Worm (Caenorhabditis elegans): ENCODE data around the gene fbxa-7.

The fbxa-7 gene

ce11 chrIII:2251348-2251747 is at the start of gene fbxa-7:
fbxa-7 (minus strand) TSS chrIII:2251448.
- TF ChIP-seq R02D3.7 (tag; optimal IDR thresholded peaks at IDR 0.05) (no peak), unc-39 (tag; optimal IDR thresholded peaks at IDR 0.05) (no peak), nhr-6 (tag; optimal IDR thresholded peaks at IDR 0.05) (no peak), skn-1 (tag; optimal IDR thresholded peaks at IDR 0.05) (no peak), ztf-1 (GFP tag; conservative IDR thresholded peaks at IDR 0.05) (no peak), lin-11 (tag; optimal IDR thresholded peaks at IDR 0.05) (no peak), lin-13 (GFP tag; optimal IDR thresholded peaks at IDR 0.05) (no peak), nhr-77 (tag; optimal IDR thresholded peaks at IDR 0.05) (no peak), gmeb-1 (tag; optimal IDR thresholded peaks at IDR 0.05) (no peak), mbf-1 (tag; optimal IDR thresholded peaks at IDR 0.05) (no peak), nhr-129 (tag; optimal IDR thresholded peaks at IDR 0.05) (no peak), F13H6.1 (tag; optimal IDR thresholded peaks at IDR 0.05) (no peak), elt-3 (tag; optimal IDR thresholded peaks at IDR 0.05) (no peak), ceh-16 (tag; optimal IDR thresholded peaks at IDR 0.05) (no peak)

- TF ChIP-seq fos-1 (tag; optimal IDR thresholded peaks at IDR 0.05) (peak; percentile 16), sma-3 (GFP tag; optimal IDR thresholded peaks at IDR 0.05) (no peak), sma-9 (GFP tag; optimal IDR thresholded peaks at IDR 0.05) (peak; percentile 12), sma-9 (tag; optimal IDR thresholded peaks at IDR 0.05) (no peak)
These were observed 43.5 kb upstream of the fbxa-7 start for ce11 chrIII:2294736-2295135.

DNA sequence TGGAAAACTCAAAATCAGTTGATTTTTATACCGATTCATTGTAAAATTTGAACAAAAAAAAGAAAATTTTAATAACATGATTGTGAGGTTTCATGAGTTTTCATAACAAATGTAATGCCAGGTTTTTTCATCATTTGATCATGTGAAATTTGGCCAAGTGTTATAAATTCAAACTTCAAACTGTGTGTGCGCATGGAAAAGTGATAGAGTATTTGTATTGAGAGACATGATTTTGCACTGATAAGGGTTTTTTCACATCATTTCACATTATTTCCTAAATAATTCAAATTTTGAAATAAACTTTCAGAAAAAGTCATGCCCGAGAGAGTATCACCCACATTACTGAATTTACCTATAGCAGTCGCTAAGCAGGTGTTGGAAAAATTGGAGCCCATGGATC is 39.9 kb upstream of the fbxa-7 start, which contains the start of gene fbxa-219:
fbxa-219 (plus strand) TSS at position 277 of the 400 bp plus-strand sequence.
- peak; percentile 13 for TF ChIP-seq fos-1 (tag; optimal IDR thresholded peaks at IDR 0.05)
- TF ChIP-seq ama-1 (optimal IDR thresholded peaks at IDR 0.05), result no peak
- no peak for TF ChIP-seq nhr-21 (tag; optimal IDR thresholded peaks at IDR 0.05)
- TF ChIP-seq nhr-10 (tag; optimal IDR thresholded peaks at IDR 0.05), result no peak
- no peak for TF ChIP-seq lsy-2 (tag; optimal IDR thresholded peaks at IDR 0.05)
- TF ChIP-seq unc-55 (GFP tag; optimal IDR thresholded peaks at IDR 0.05), result no peak
- no peak for TF ChIP-seq ztf-1 (GFP tag; conservative IDR thresholded peaks at IDR 0.05)
- TF ChIP-seq sma-3 (GFP tag; optimal IDR thresholded peaks at IDR 0.05), result no peak
- no peak for TF ChIP-seq nhr-12 (tag; optimal IDR thresholded peaks at IDR 0.05)
- no peak for TF ChIP-seq elt-3 (tag; optimal IDR thresholded peaks at IDR 0.05)
- TF ChIP-seq zag-1 (tag; optimal IDR thresholded peaks at IDR 0.05), result no peak
- TF ChIP-seq crh-2 (tag; optimal IDR thresholded peaks at IDR 0.05), result peak; percentile 7
- TF ChIP-seq snpc-4 (tag; optimal IDR thresholded peaks at IDR 0.05), result no peak
- no peak for TF ChIP-seq nhr-6 (tag; optimal IDR thresholded peaks at IDR 0.05)
- no peak for TF ChIP-seq mdl-1 (tag; optimal IDR thresholded peaks at IDR 0.05)
- TF ChIP-seq skn-1 (tag; optimal IDR thresholded peaks at IDR 0.05), result no peak

- TF ChIP-seq mab-5 (tag; optimal IDR thresholded peaks at IDR 0.05), result no peak
- no peak for TF ChIP-seq fos-1 (tag; optimal IDR thresholded peaks at IDR 0.05)
- TF ChIP-seq nhr-25 (tag; optimal IDR thresholded peaks at IDR 0.05), result no peak
- TF ChIP-seq dmd-4 (tag; optimal IDR thresholded peaks at IDR 0.05), result no peak
- TF ChIP-seq nhr-6 (tag; optimal IDR thresholded peaks at IDR 0.05), result no peak
- TF ChIP-seq unc-39 (tag; optimal IDR thresholded peaks at IDR 0.05), result no peak
- no peak for TF ChIP-seq ceh-82 (tag; optimal IDR thresholded peaks at IDR 0.05)
These were observed 37.0 kb upstream of the fbxa-7 start for ce11 chrIII:2288261-2288660.

DNA sequence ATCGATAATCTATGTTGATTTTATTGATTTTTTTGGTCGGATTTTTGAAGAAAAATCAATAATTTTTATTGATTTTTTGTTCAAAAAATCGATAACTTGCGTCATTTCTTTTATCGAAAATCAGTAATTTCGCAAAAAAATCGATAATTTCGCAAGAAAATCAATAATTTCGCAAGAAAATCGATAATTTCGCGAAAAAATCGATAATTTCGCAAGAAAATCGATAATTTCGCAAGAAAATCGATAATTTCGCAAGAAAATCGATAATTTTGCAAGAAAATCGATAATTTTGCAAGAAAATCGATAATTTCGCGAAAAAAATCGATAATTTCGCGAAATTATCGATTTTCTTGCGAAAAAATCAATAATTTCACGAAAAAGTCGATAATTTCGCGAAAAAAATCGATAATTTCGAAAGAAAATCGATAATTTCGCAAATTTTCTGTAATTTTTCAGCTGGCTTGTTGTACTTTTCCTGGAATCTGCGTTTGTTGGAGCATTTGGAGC is 32.1 kb upstream of the fbxa-7 start:
- no peak for TF ChIP-seq gmeb-1 (tag; optimal IDR thresholded peaks at IDR 0.05)
- TF ChIP-seq alr-1 (tag; optimal IDR thresholded peaks at IDR 0.05), result no peak
- no peak for TF ChIP-seq sma-3 (GFP tag; optimal IDR thresholded peaks at IDR 0.05)
- TF ChIP-seq ztf-1 (GFP tag; conservative IDR thresholded peaks at IDR 0.05), result no peak
- TF ChIP-seq snpc-4 (tag; optimal IDR thresholded peaks at IDR 0.05), result no peak
- no peak for TF ChIP-seq crh-2 (tag; optimal IDR thresholded peaks at IDR 0.05)
- TF ChIP-seq ZK546.5 (tag; optimal IDR thresholded peaks at IDR 0.05), result no peak
- TF ChIP-seq elt-3 (tag; optimal IDR thresholded peaks at IDR 0.05), result no peak
- TF ChIP-seq nhr-11 (tag; optimal IDR thresholded peaks at IDR 0.05), result no peak
- TF ChIP-seq ztf-4 (tag; optimal IDR thresholded peaks at IDR 0.05), result no peak

All from whole organism, L2 larva.